Fruit fly (Drosophila melanogaster): Measurements from ENCODE around the gene Takl2.

- TF ChIP-seq CTCF (optimal IDR thresholded peaks at IDR 0.05) (no peak), CG8478 (optimal IDR thresholded peaks at IDR 0.05) (no peak)
Measured at dm6 chr3R:22686336-22686874, 47.2 kb downstream of the Takl2 start, which contains the start of the genes Gclm and CG17625.
